Worm (Caenorhabditis elegans): Measurements from ENCODE around the gene btb-7.

- no peak for TF ChIP-seq him-1 (tag; optimal IDR thresholded peaks at IDR 0.05)
- TF ChIP-seq dao-5 (tag; optimal IDR thresholded peaks at IDR 0.05): no peak
These were observed 46.6 kb downstream of the btb-7 start, which contains the start of gene F36H5.18 for ce11 chrII:1759602-1760001.

Measured in whole organism, L4/young adult.